Worm (Caenorhabditis elegans): Measurements from ENCODE around the gene col-130.

DNA sequence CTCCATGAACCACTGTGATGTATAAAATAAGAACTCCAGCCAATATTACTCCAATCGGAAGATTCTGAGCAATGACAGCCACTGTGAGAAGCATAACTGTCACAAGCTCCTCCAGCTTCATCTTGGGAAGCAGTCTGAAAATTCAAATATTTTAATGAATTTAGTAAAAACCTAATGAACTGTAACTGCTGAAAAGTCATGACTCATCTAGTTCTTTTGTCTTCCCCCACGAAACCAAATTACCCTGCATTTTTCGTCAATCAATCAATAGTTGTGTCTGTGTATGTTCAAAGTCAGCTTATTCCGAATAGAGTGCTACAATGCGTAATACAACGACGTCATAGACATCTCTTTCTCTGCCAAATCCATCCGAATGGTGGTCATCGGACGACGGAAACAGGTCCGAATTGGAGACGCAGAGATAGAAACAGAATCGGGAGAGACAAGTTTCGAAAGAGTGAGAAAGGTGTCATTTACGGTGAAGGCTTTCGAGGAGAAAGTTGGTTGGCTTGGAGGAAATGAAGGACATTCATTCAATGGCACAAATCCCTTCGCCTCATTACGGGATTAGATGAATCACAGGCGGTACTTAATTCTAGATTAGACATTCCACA lies 31.6 kb downstream of the col-130 start:
- no peak for TF ChIP-seq lin-11 (tag; optimal IDR thresholded peaks at IDR 0.05)
- no peak for TF ChIP-seq ama-1 (optimal IDR thresholded peaks at IDR 0.05)
- no peak for TF ChIP-seq ceh-30 (tag; optimal IDR thresholded peaks at IDR 0.05)
- TF ChIP-seq ceh-18 (tag; optimal IDR thresholded peaks at IDR 0.05): no peak

All from whole organism, late embryonic.